Fruit fly (Drosophila melanogaster) whole organism, embryonic: Measurements from ENCODE around the gene Sox100B.

Experiments used
- Asciz ChIP-seq: fragments of 200-800 bp; sonication (Bioruptor generic); optimal IDR thresholded peaks from 2 replicates; lab custom pipeline; 2017; ENCODE audit warnings: missing biosample characterization, mild to moderate bottlenecking, missing genetic modification characterization, missing genetic modification reagents
- Awh ChIP-seq: fragments of 200-800 bp; sonication (Bioruptor generic); IDR thresholded peaks from 2 replicates; pipeline ENCODE4, ENCODE4 v1.3.6; 2022; ENCODE audit warnings: missing biosample characterization, missing genetic modification characterization
- CG10147 ChIP-seq: fragments of 200-800 bp; sonication (Bioruptor generic); optimal IDR thresholded peaks from 2 replicates; lab custom pipeline; 2019; ENCODE audit warnings: missing biosample characterization, mild to moderate bottlenecking, missing genetic modification characterization, moderate library complexity
- CG10959 ChIP-seq: fragments of 200-800 bp; sonication (Bioruptor generic); IDR thresholded peaks from 2 replicates; pipeline ENCODE4 v1.3.6; 2022; ENCODE audit warnings: missing biosample characterization, missing genetic modification characterization
- CG10979 ChIP-seq: fragments of 200-800 bp; sonication (Bioruptor generic); optimal IDR thresholded peaks from 2 replicates; lab custom pipeline; 2018; ENCODE audit warnings: missing biosample characterization, mild to moderate bottlenecking, missing genetic modification characterization, moderate library complexity
- CG11398 ChIP-seq: fragments of 200-800 bp; sonication (Bioruptor generic); optimal IDR thresholded peaks from 2 replicates; lab custom pipeline; 2016; ENCODE audit warnings: missing biosample characterization, missing genetic modification characterization
- CG12769 ChIP-seq: fragments of 200-800 bp; sonication (Bioruptor generic); optimal IDR thresholded peaks from 2 replicates; lab custom pipeline; 2019; ENCODE audit warnings: missing biosample characterization, mild to moderate bottlenecking, missing genetic modification characterization, moderate library complexity
- CG14667 ChIP-seq: fragments of 200-800 bp; sonication (Bioruptor generic); IDR thresholded peaks from 2 replicates; pipeline ENCODE4 v1.3.6; 2022; ENCODE audit warnings: missing biosample characterization, missing genetic modification characterization
- CG14860 ChIP-seq: fragments of 200-800 bp; sonication (Bioruptor generic); IDR thresholded peaks from 3 replicates; pipeline ENCODE4 v1.3.6; 2022; ENCODE audit warnings: missing biosample characterization, missing genetic modification characterization; ENCODE audit not compliant: partially characterized antibody
- CG15269 ChIP-seq: fragments of 200-800 bp; sonication (Bioruptor generic); optimal IDR thresholded peaks from 2 replicates; lab custom pipeline; 2018; ENCODE audit warnings: missing biosample characterization, mild to moderate bottlenecking, missing genetic modification characterization, moderate library complexity
- CG1529 ChIP-seq: fragments of 200-800 bp; sonication (Bioruptor generic); optimal IDR thresholded peaks from 3 replicates; lab custom pipeline; 2018; ENCODE audit warnings: missing biosample characterization, missing genetic modification characterization
- CG15514 ChIP-seq: fragments of 200-800 bp; sonication (Bioruptor generic); optimal IDR thresholded peaks from 3 replicates; lab custom pipeline; 2017; ENCODE audit warnings: missing biosample characterization, missing genetic modification characterization, mild to moderate bottlenecking, moderate library complexity, missing genetic modification reagents
- CG1602 ChIP-seq: fragments of 200-800 bp; sonication (Bioruptor generic); optimal IDR thresholded peaks from 3 replicates; lab custom pipeline; 2016; ENCODE audit warnings: missing biosample characterization, missing genetic modification characterization
- CG16863 ChIP-seq: fragments of 200-800 bp; sonication (Bioruptor generic); optimal IDR thresholded peaks from 3 replicates; lab custom pipeline; 2016; ENCODE audit warnings: missing biosample characterization, missing genetic modification characterization
- CG17568 ChIP-seq: fragments of 200-800 bp; sonication (Bioruptor generic); optimal IDR thresholded peaks from 2 replicates; lab custom pipeline; 2018; ENCODE audit warnings: missing biosample characterization, mild to moderate bottlenecking, missing genetic modification characterization, moderate library complexity
- CG31224 ChIP-seq: fragments of 200-800 bp; sonication (Bioruptor generic); IDR thresholded peaks from 2 replicates; pipeline ENCODE4 v1.3.6; 2022; ENCODE audit warnings: missing biosample characterization, missing genetic modification characterization
- CG3407 ChIP-seq: fragments of 200-800 bp; sonication (Bioruptor generic); optimal IDR thresholded peaks from 2 replicates; lab custom pipeline; 2018; ENCODE audit warnings: missing biosample characterization, mild to moderate bottlenecking, missing genetic modification characterization
- CG4328 ChIP-seq: fragments of 200-800 bp; sonication (Bioruptor generic); optimal IDR thresholded peaks from 3 replicates; lab custom pipeline; 2017; ENCODE audit warnings: missing biosample characterization, missing genetic modification reagents, missing genetic modification characterization
- CG4617 ChIP-seq: fragments of 200-800 bp; sonication (Bioruptor generic); optimal IDR thresholded peaks from 3 replicates; lab custom pipeline; 2016; ENCODE audit warnings: missing biosample characterization, missing genetic modification characterization, borderline replicate concordance
- CG4707 ChIP-seq: fragments of 200-800 bp; sonication (Bioruptor generic); optimal IDR thresholded peaks from 2 replicates; lab custom pipeline; 2018; ENCODE audit warnings: missing biosample characterization, mild to moderate bottlenecking, missing genetic modification characterization, moderate library complexity
- CG4854 ChIP-seq: fragments of 200-800 bp; sonication (Bioruptor generic); optimal IDR thresholded peaks from 2 replicates; lab custom pipeline; 2016; ENCODE audit warnings: missing biosample characterization, missing genetic modification characterization, inconsistent platforms
- CG6765 ChIP-seq: fragments of 200-800 bp; sonication (Bioruptor generic); optimal IDR thresholded peaks from 3 replicates; lab custom pipeline; 2017; ENCODE audit warnings: missing biosample characterization, mild to moderate bottlenecking, missing genetic modification characterization
- CG7357 ChIP-seq: fragments of 200-800 bp; sonication (Bioruptor generic); IDR thresholded peaks from 3 replicates; pipeline ENCODE4 v1.3.6; 2022; ENCODE audit warnings: missing biosample characterization, missing genetic modification characterization
- CG7839 ChIP-seq: fragments of 200-800 bp; sonication (Bioruptor generic); optimal IDR thresholded peaks from 3 replicates; lab custom pipeline; 2018; ENCODE audit warnings: missing biosample characterization, mild to moderate bottlenecking, missing genetic modification characterization, moderate library complexity
- CG8765 ChIP-seq: fragments of 200-800 bp; sonication (Bioruptor generic); IDR thresholded peaks from 2 replicates; pipeline ENCODE4 v1.3.6; 2022; ENCODE audit warnings: missing biosample characterization, missing genetic modification characterization
- D19B ChIP-seq: fragments of 200-800 bp; sonication (Bioruptor generic); optimal IDR thresholded peaks from 2 replicates; lab custom pipeline; 2017; ENCODE audit warnings: missing biosample characterization, mild to moderate bottlenecking, missing genetic modification characterization
- Ets97D ChIP-seq: fragments of 200-800 bp; sonication (Bioruptor generic); optimal IDR thresholded peaks from 3 replicates; lab custom pipeline; 2016; ENCODE audit warnings: missing biosample characterization, missing genetic modification characterization
- Gsc ChIP-seq: fragments of 200-800 bp; sonication (Bioruptor generic); IDR thresholded peaks from 2 replicates; pipeline ENCODE4 v1.3.6; 2022; ENCODE audit warnings: missing biosample characterization, missing genetic modification characterization
- Max ChIP-seq: fragments of 200-800 bp; sonication (Bioruptor generic); optimal IDR thresholded peaks from 2 replicates; lab custom pipeline; 2016; ENCODE audit warnings: missing biosample characterization, mild to moderate bottlenecking, missing genetic modification characterization
- Sry-β ChIP-seq: fragments of 200-800 bp; sonication (Bioruptor generic); optimal IDR thresholded peaks from 2 replicates; lab custom pipeline; 2018; ENCODE audit warnings: missing biosample characterization, mild to moderate bottlenecking, missing genetic modification characterization, moderate library complexity
- cas ChIP-seq: fragments of 200-800 bp; sonication (Bioruptor generic); IDR thresholded peaks from 2 replicates; pipeline ENCODE4 v1.3.6; 2022; ENCODE audit warnings: missing biosample characterization, missing genetic modification characterization
- chn ChIP-seq: fragments of 200-800 bp; sonication (Bioruptor generic); optimal IDR thresholded peaks from 2 replicates; lab custom pipeline; 2016; ENCODE audit warnings: missing biosample characterization, missing genetic modification characterization
- dpn ChIP-seq, 2 experiments: fragments of 200-800 bp; sonication (Bioruptor generic); optimal IDR thresholded peaks; 3 replicates each; lab custom pipeline; 2016; ENCODE audit warnings: missing biosample characterization in 2 of 2, missing genetic modification characterization in 2 of 2
- esg ChIP-seq: fragments of 200-800 bp; sonication (Bioruptor generic); conservative IDR thresholded peaks from 2 replicates; pipeline ENCODE4 v1.3.6; 2022; ENCODE audit warnings: missing biosample characterization, missing genetic modification characterization
- ftz-f1 ChIP-seq: fragments of 200-800 bp; sonication (Bioruptor generic); optimal IDR thresholded peaks from 2 replicates; lab custom pipeline; 2016; ENCODE audit warnings: missing biosample characterization, missing genetic modification characterization
- gsb ChIP-seq: fragments of 200-800 bp; sonication (Bioruptor generic); IDR thresholded peaks from 2 replicates; pipeline ENCODE4 v1.3.6; 2022; ENCODE audit warnings: missing biosample characterization, missing genetic modification characterization
- ham ChIP-seq: fragments of 200-800 bp; sonication (Bioruptor generic); IDR thresholded peaks from 2 replicates; pipeline ENCODE4 v1.3.6; 2022; ENCODE audit warnings: missing biosample characterization, missing genetic modification characterization
- lbe ChIP-seq: fragments of 200-800 bp; sonication (Bioruptor generic); optimal IDR thresholded peaks from 2 replicates; lab custom pipeline; 2016; ENCODE audit warnings: missing biosample characterization, mild to moderate bottlenecking, missing genetic modification characterization
- otp ChIP-seq: fragments of 200-800 bp; sonication (Bioruptor generic); IDR thresholded peaks from 3 replicates; pipeline ENCODE4, ENCODE4 v1.3.6; 2022; ENCODE audit warnings: missing biosample characterization, missing genetic modification characterization
- peb ChIP-seq: fragments of 200-800 bp; sonication (Bioruptor generic); IDR thresholded peaks from 2 replicates; pipeline ENCODE4 v1.3.6; 2022; ENCODE audit warnings: missing biosample characterization, missing genetic modification characterization
- pita ChIP-seq: fragments of 200-800 bp; sonication (Bioruptor generic); optimal IDR thresholded peaks from 2 replicates; lab custom pipeline; 2017; ENCODE audit warnings: missing biosample characterization, mild to moderate bottlenecking, missing genetic modification characterization
- psq ChIP-seq: fragments of 200-800 bp; sonication (Bioruptor generic); optimal IDR thresholded peaks from 2 replicates; lab custom pipeline; 2017; ENCODE audit warnings: missing biosample characterization, missing genetic modification characterization
- run ChIP-seq: fragments of 200-800 bp; sonication (Bioruptor generic); optimal IDR thresholded peaks from 3 replicates; lab custom pipeline; 2018; ENCODE audit warnings: missing biosample characterization, mild to moderate bottlenecking, missing genetic modification characterization
- sens ChIP-seq: fragments of 200-800 bp; sonication (Bioruptor generic); peaks from one replicate; lab custom pipeline; 2016; ENCODE audit warnings: missing biosample characterization, missing genetic modification characterization
- sim ChIP-seq: fragments of 200-800 bp; sonication (Bioruptor generic); IDR thresholded peaks from 2 replicates; pipeline ENCODE4 v1.3.6; 2022; ENCODE audit warnings: missing biosample characterization, missing genetic modification characterization
- slbo ChIP-seq: fragments of 200-800 bp; sonication (Bioruptor generic); IDR thresholded peaks from 2 replicates; pipeline ENCODE4 v1.3.6; 2022; ENCODE audit warnings: missing biosample characterization, missing genetic modification characterization
- stwl ChIP-seq: fragments of 200-800 bp; sonication (Bioruptor generic); optimal IDR thresholded peaks from 3 replicates; lab custom pipeline; 2018; ENCODE audit warnings: missing biosample characterization, mild to moderate bottlenecking, missing genetic modification characterization, moderate library complexity
- tll ChIP-seq, 2 experiments: fragments of 200-800 bp in 1 of 2; fragments of >200 bp in 1 of 2; sonication (Bioruptor generic) in 1 of 2; optimal IDR thresholded peaks; 2 replicates each; lab custom pipeline; 2017 to 2019; ENCODE audit warnings: missing biosample characterization in 2 of 2, missing genetic modification characterization in 2 of 2, mild to moderate bottlenecking in 1 of 2, moderate library complexity in 1 of 2
- zf30C ChIP-seq: fragments of 200-800 bp; sonication (Bioruptor generic); optimal IDR thresholded peaks from 3 replicates; lab custom pipeline; 2018; ENCODE audit warnings: missing biosample characterization, mild to moderate bottlenecking, missing genetic modification characterization

Sox100B gene

DNA sequence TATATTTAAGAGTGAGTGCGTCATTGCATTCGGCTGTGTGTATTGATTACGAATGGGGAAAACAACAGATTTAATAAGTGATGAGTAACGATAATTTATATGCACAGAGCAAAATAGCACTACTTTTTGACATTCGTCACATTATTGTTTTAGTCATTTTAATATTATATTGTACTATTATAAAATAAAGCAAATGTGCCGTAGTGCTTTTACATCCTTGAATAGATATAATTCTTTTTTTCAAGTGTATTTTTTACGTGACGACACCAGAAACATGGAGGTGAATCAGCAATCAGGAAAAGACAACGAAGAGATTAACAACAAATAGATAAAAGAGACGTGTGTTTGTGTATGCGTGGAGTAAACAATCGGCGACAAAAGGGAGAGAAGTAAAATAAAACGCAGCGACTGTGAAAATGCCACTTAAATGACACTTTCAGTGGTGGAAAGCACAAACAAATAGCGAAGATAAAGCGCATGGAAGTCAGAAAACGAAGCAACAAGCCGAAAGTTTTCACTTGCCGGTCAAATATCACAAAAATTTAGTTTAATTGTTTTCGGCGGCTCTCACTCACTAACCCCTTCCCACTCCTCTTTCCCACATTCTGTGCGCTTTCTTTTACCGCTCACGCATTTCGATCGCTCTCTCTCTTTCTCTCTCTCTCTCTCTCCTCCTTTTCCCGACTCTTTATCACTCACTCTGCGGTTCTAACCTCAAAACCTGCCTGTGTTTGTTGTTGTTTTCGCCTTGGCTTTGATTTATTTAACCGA is 5.8 kb upstream of the Sox100B start (continued):
- TF ChIP-seq dpn (GFP tag; optimal IDR thresholded peaks at IDR 0.05; lab: Kevin White, UChicago) (peak in 1 of 2 experiments; percentile 73), peb (GFP tag; lab: Robert Waterston, UW) (peak; percentile 51), CG10979 (tag; lab: Kevin White, UChicago) (peak; percentile 92), Max (peak; percentile 76), stwl (peak; percentile 18), CG16863 (GFP tag; lab: Kevin White, UChicago) (no peak), CG1602 (GFP tag; lab: Kevin White, UChicago) (peak; percentile 60), sim (GFP tag; lab: Robert Waterston, UW) (peak; percentile 70), CG4328 (peak; percentile 36), esg (GFP tag; lab: Robert Waterston, UW) (peak; percentile 72), Ets97D (GFP tag; lab: Kevin White, UChicago) (no peak), CG8765 (GFP tag; lab: Robert Waterston, UW) (peak; percentile 58), CG11398 (GFP tag; lab: Kevin White, UChicago) (no peak), CG10959 (peak; percentile 71), ham (GFP tag; lab: Robert Waterston, UW) (no peak), CG4707 (GFP tag; lab: Kevin White, UChicago) (peak; percentile 81), Sry-β (GFP tag; lab: Kevin White, UChicago) (peak; percentile 25), slbo (GFP tag; lab: Robert Waterston, UW) (peak; percentile 84), CG14860 (no peak), lbe (GFP tag; lab: Kevin White, UChicago) (peak; percentile 89), cas (GFP tag; lab: Robert Waterston, UW) (peak; percentile 58; the same call in 1 of the 2 replicates), CG4617 (GFP tag; lab: Kevin White, UChicago) (peak; percentile 39), CG4854 (GFP tag; lab: Kevin White, UChicago) (peak; percentile 20), psq (GFP tag; lab: Kevin White, UChicago) (peak; percentile 38), Gsc (GFP tag; lab: Robert Waterston, UW) (peak; percentile 55), zf30C (GFP tag; lab: Kevin White, UChicago) (peak; percentile 56), CG10147 (GFP tag; lab: Kevin White, UChicago) (peak; percentile 79), CG17568 (GFP tag; lab: Kevin White, UChicago) (peak; percentile 69), CG31224 (peak; percentile 67; the same call in 1 of the 2 replicates), CG3407 (GFP tag; lab: Kevin White, UChicago) (peak; percentile 78), ftz-f1 (GFP tag; lab: Kevin White, UChicago) (no peak), run (peak; percentile 73), gsb (GFP tag; lab: Robert Waterston, UW) (no peak), chn (GFP tag; lab: Kevin White, UChicago) (peak; percentile 18), CG7839 (tag; lab: Kevin White, UChicago) (peak; percentile 90), CG15269 (tag; lab: Kevin White, UChicago) (peak; percentile 74), CG15514 (GFP tag; lab: Kevin White, UChicago) (peak; percentile 44), CG14667 (GFP tag; lab: Robert Waterston, UW) (peak; percentile 65), CG7357 (GFP tag; lab: Robert Waterston, UW) (peak; percentile 61; the same call in 2 of the 3 replicates), Awh (peak; percentile 88), tll (GFP tag; optimal IDR thresholded peaks at IDR 0.05; lab: Kevin White, UChicago) (no peak), Asciz (peak; percentile 87), CG1529 (GFP tag; lab: Kevin White, UChicago) (peak; percentile 82), otp (GFP tag; lab: Robert Waterston, UW) (peak; percentile 68; the same call in 1 of the 3 replicates), CG6765 (GFP tag; lab: Kevin White, UChicago) (peak; percentile 60), pita (no peak), CG12769 (tag; lab: Kevin White, UChicago) (peak; percentile 53), D19B (GFP tag; lab: Kevin White, UChicago) (peak; percentile 43), sens (peak; percentile 71)
